Fruit fly (Drosophila melanogaster) whole organism, embryonic: ENCODE measurements around the gene His3.3A.

ENCODE experiments used
- Awh ChIP-seq: fragments of 200-800 bp; sonication (Bioruptor generic); IDR thresholded peaks from 2 replicates; pipeline ENCODE4, ENCODE4 v1.3.6; 2022; ENCODE audit warnings: missing biosample characterization, missing genetic modification characterization
- Bgb ChIP-seq: fragments of 200-800 bp; sonication (Bioruptor generic); IDR thresholded peaks from 2 replicates; pipeline ENCODE4 v1.3.6; 2022; ENCODE audit warnings: missing biosample characterization, missing genetic modification characterization; ENCODE audit not compliant: partially characterized antibody
- CG11504 ChIP-seq: fragments of 200-800 bp; sonication (Bioruptor generic); optimal IDR thresholded peaks from 3 replicates; lab custom pipeline; 2019; ENCODE audit warnings: missing biosample characterization, mild to moderate bottlenecking, missing genetic modification characterization, moderate library complexity
- CG12155 ChIP-seq: fragments of 200-800 bp; sonication (Bioruptor generic); optimal IDR thresholded peaks from 3 replicates; lab custom pipeline; 2016; ENCODE audit warnings: missing biosample characterization, missing genetic modification characterization
- CG12659 ChIP-seq: fragments of 200-800 bp; sonication (Bioruptor generic); optimal IDR thresholded peaks from 3 replicates; lab custom pipeline; 2017; ENCODE audit warnings: mild to moderate bottlenecking, missing biosample characterization, missing genetic modification reagents, missing genetic modification characterization
- CG12744 ChIP-seq: fragments of 200-800 bp; sonication (Bioruptor generic); optimal IDR thresholded peaks from 2 replicates; lab custom pipeline; 2016; ENCODE audit warnings: missing biosample characterization, missing genetic modification characterization
- CG12942 ChIP-seq: fragments of 200-800 bp; sonication (Bioruptor generic); optimal IDR thresholded peaks from 3 replicates; lab custom pipeline; 2016; ENCODE audit warnings: missing biosample characterization, missing genetic modification characterization
- CG13123 ChIP-seq: fragments of 200-800 bp; sonication (Bioruptor generic); optimal IDR thresholded peaks from 2 replicates; lab custom pipeline; 2016; ENCODE audit warnings: missing biosample characterization, missing genetic modification characterization
- CG14860 ChIP-seq: fragments of 200-800 bp; sonication (Bioruptor generic); IDR thresholded peaks from 3 replicates; pipeline ENCODE4 v1.3.6; 2022; ENCODE audit warnings: missing biosample characterization, missing genetic modification characterization; ENCODE audit not compliant: partially characterized antibody
- CG15514 ChIP-seq: fragments of 200-800 bp; sonication (Bioruptor generic); optimal IDR thresholded peaks from 3 replicates; lab custom pipeline; 2017; ENCODE audit warnings: missing biosample characterization, missing genetic modification characterization, mild to moderate bottlenecking, moderate library complexity, missing genetic modification reagents
- CG16813 ChIP-seq: fragments of 200-800 bp; sonication (Bioruptor generic); IDR thresholded peaks from 3 replicates; pipeline ENCODE4 v1.3.6; 2022; ENCODE audit warnings: missing biosample characterization, missing genetic modification characterization; ENCODE audit not compliant: partially characterized antibody
- CG16815 ChIP-seq: fragments of 200-800 bp; sonication (Bioruptor generic); optimal IDR thresholded peaks from 3 replicates; lab custom pipeline; 2017; ENCODE audit warnings: missing biosample characterization, mild to moderate bottlenecking, missing genetic modification characterization
- CG31441 ChIP-seq: fragments of 200-800 bp; sonication (Bioruptor generic); IDR thresholded peaks from 2 replicates; pipeline ENCODE4 v1.3.6; 2022; ENCODE audit warnings: missing biosample characterization, missing genetic modification characterization
- CG32532 ChIP-seq: fragments of 200-800 bp; sonication (Bioruptor generic); IDR thresholded peaks from 2 replicates; pipeline ENCODE4 v1.3.6; 2022; ENCODE audit warnings: missing biosample characterization, missing genetic modification characterization
- CG32767 ChIP-seq: fragments of 200-800 bp; sonication (Bioruptor generic); IDR thresholded peaks from 2 replicates; pipeline ENCODE4 v1.3.6; 2022; ENCODE audit warnings: missing biosample characterization, missing genetic modification characterization
- CG4282 ChIP-seq: fragments of 200-800 bp; sonication (Bioruptor generic); optimal IDR thresholded peaks from 2 replicates; lab custom pipeline; 2016; ENCODE audit warnings: missing biosample characterization, missing genetic modification characterization
- CG4328 ChIP-seq: fragments of 200-800 bp; sonication (Bioruptor generic); optimal IDR thresholded peaks from 3 replicates; lab custom pipeline; 2017; ENCODE audit warnings: missing biosample characterization, missing genetic modification reagents, missing genetic modification characterization
- CG4617 ChIP-seq: fragments of 200-800 bp; sonication (Bioruptor generic); optimal IDR thresholded peaks from 3 replicates; lab custom pipeline; 2016; ENCODE audit warnings: missing biosample characterization, missing genetic modification characterization, borderline replicate concordance
- CG5953 ChIP-seq: fragments of 200-800 bp; sonication (Bioruptor generic); IDR thresholded peaks from 2 replicates; pipeline ENCODE4 v1.3.6; 2022; ENCODE audit warnings: missing biosample characterization, missing genetic modification characterization
- CG6175 ChIP-seq: fragments of 200-800 bp; sonication (Bioruptor generic); IDR thresholded peaks from 3 replicates; pipeline ENCODE4 v1.3.6; 2022; ENCODE audit warnings: missing biosample characterization, missing genetic modification characterization
- CG6854 ChIP-seq: fragments of 200-800 bp; sonication (Bioruptor generic); optimal IDR thresholded peaks from 3 replicates; lab custom pipeline; 2017; ENCODE audit warnings: missing biosample characterization, mild to moderate bottlenecking, missing genetic modification characterization
- CG8089 ChIP-seq: fragments of 200-800 bp; sonication (Bioruptor generic); optimal IDR thresholded peaks from 3 replicates; lab custom pipeline; 2016; ENCODE audit warnings: missing biosample characterization, missing genetic modification characterization
- Dref ChIP-seq: fragments of 200-800 bp; sonication (Bioruptor generic); IDR thresholded peaks from 2 replicates; pipeline ENCODE4 v1.3.6; 2022; ENCODE audit warnings: missing biosample characterization, missing genetic modification characterization
- E2f2 ChIP-seq: fragments of 200-800 bp; sonication (Bioruptor generic); IDR thresholded peaks from 2 replicates; pipeline ENCODE4 v1.3.6; 2022; ENCODE audit warnings: missing biosample characterization, missing genetic modification characterization
- HHEX ChIP-seq: fragments of 200-800 bp; sonication (Bioruptor generic); optimal IDR thresholded peaks from 3 replicates; lab custom pipeline; 2017; ENCODE audit warnings: missing biosample characterization, mild to moderate bottlenecking, missing genetic modification characterization, missing genetic modification reagents
- HmgZ ChIP-seq: fragments of 200-800 bp; sonication (Bioruptor generic); optimal IDR thresholded peaks from 2 replicates; lab custom pipeline; 2018; ENCODE audit warnings: missing biosample characterization, mild to moderate bottlenecking, missing genetic modification characterization
- Hmr ChIP-seq: fragments of 200-800 bp; sonication (Bioruptor generic); optimal IDR thresholded peaks from 3 replicates; lab custom pipeline; 2017; ENCODE audit warnings: mild to moderate bottlenecking, missing biosample characterization, missing genetic modification reagents, missing genetic modification characterization
- Sin3A ChIP-seq: fragments of >200 bp; optimal IDR thresholded peaks from 2 replicates; lab custom pipeline; 2018
- TFAM ChIP-seq: fragments of 200-800 bp; sonication (Bioruptor generic); optimal IDR thresholded peaks from 2 replicates; lab custom pipeline; 2017; ENCODE audit warnings: missing biosample characterization, missing genetic modification characterization, inconsistent platforms
- amos ChIP-seq: fragments of 200-800 bp; sonication (Bioruptor generic); IDR thresholded peaks from 2 replicates; pipeline ENCODE4 v1.3.6; 2022; ENCODE audit warnings: missing biosample characterization, missing genetic modification characterization; ENCODE audit not compliant: partially characterized antibody
- bbx ChIP-seq: fragments of 200-800 bp; sonication (Bioruptor generic); IDR thresholded peaks from 2 replicates; pipeline ENCODE4 v1.3.6; 2022; ENCODE audit warnings: missing biosample characterization, missing genetic modification characterization; ENCODE audit not compliant: partially characterized antibody
- cad ChIP-seq: fragments of >200 bp; optimal IDR thresholded peaks from 2 replicates; lab custom pipeline; 2017; ENCODE audit warnings: missing biosample characterization, missing genetic modification characterization
- crp ChIP-seq, 2 experiments: fragments of 200-800 bp; sonication (Bioruptor generic); optimal IDR thresholded peaks; 2 replicates in 1 of 2; 3 replicates in 1 of 2; lab custom pipeline; 2017; ENCODE audit warnings: missing biosample characterization in 2 of 2, missing genetic modification characterization in 2 of 2, mild to moderate bottlenecking in 1 of 2, moderate library complexity in 1 of 2
- ems ChIP-seq: fragments of 200-800 bp; sonication (Bioruptor generic); optimal IDR thresholded peaks from 3 replicates; lab custom pipeline; 2016; ENCODE audit warnings: missing biosample characterization, missing genetic modification characterization
- gce ChIP-seq: fragments of 200-800 bp; sonication (Bioruptor generic); IDR thresholded peaks from 3 replicates; pipeline ENCODE4 v1.3.6; 2022; ENCODE audit warnings: missing biosample characterization, missing genetic modification characterization
- her ChIP-seq: fragments of 200-800 bp; sonication (Bioruptor generic); optimal IDR thresholded peaks from 2 replicates; lab custom pipeline; 2016; ENCODE audit warnings: missing biosample characterization, missing genetic modification characterization
- hkb ChIP-seq, 2 experiments: fragments of 200-800 bp in 1 of 2; fragments of >200 bp in 1 of 2; sonication (Bioruptor generic) in 1 of 2; IDR thresholded peaks in 1 of 2; optimal IDR thresholded peaks in 1 of 2; 2 replicates each; pipeline versions ENCODE4 v1.3.6 to Lab custom; 2017 to 2022; ENCODE audit warnings: missing biosample characterization in 1 of 2, missing genetic modification characterization in 1 of 2
- ind ChIP-seq: fragments of 200-800 bp; sonication (Bioruptor generic); optimal IDR thresholded peaks from 3 replicates; lab custom pipeline; 2016; ENCODE audit warnings: missing biosample characterization, missing genetic modification characterization
- nerfin-1 ChIP-seq: fragments of 200-800 bp; sonication (Bioruptor generic); optimal IDR thresholded peaks from 3 replicates; lab custom pipeline; 2019; ENCODE audit warnings: missing biosample characterization, mild to moderate bottlenecking, missing genetic modification characterization, moderate library complexity
- oc ChIP-seq: fragments of 200-800 bp; sonication (Bioruptor generic); optimal IDR thresholded peaks from 2 replicates; lab custom pipeline; 2018; ENCODE audit warnings: missing biosample characterization, mild to moderate bottlenecking, missing genetic modification characterization, moderate library complexity
- odd ChIP-seq: fragments of 200-800 bp; sonication (Bioruptor generic); optimal IDR thresholded peaks from 2 replicates; lab custom pipeline; 2017; ENCODE audit warnings: missing biosample characterization, mild to moderate bottlenecking, missing genetic modification characterization
- pfk ChIP-seq: fragments of 200-800 bp; sonication (Bioruptor generic); optimal IDR thresholded peaks from 2 replicates; lab custom pipeline; 2018; ENCODE audit warnings: missing biosample characterization, mild to moderate bottlenecking, missing genetic modification characterization, moderate library complexity
- ranshi ChIP-seq: fragments of 200-800 bp; sonication (Bioruptor generic); IDR thresholded peaks from 2 replicates; pipeline ENCODE4 v1.3.6; 2022; ENCODE audit warnings: missing biosample characterization, missing genetic modification characterization
- rib ChIP-seq: fragments of 200-800 bp; sonication (Bioruptor generic); IDR thresholded peaks from 2 replicates; pipeline ENCODE4 v1.3.6; 2022; ENCODE audit warnings: missing biosample characterization, missing genetic modification characterization
- salm ChIP-seq: fragments of 200-800 bp; sonication (Bioruptor generic); optimal IDR thresholded peaks from 2 replicates; lab custom pipeline; 2018; ENCODE audit warnings: missing biosample characterization, mild to moderate bottlenecking, missing genetic modification characterization
- sisA ChIP-seq: fragments of 200-800 bp; sonication (Bioruptor generic); IDR thresholded peaks from 2 replicates; pipeline ENCODE4 v1.3.6; 2022; ENCODE audit warnings: missing biosample characterization, missing genetic modification characterization
- wek ChIP-seq: fragments of 200-800 bp; sonication (Bioruptor generic); optimal IDR thresholded peaks from 3 replicates; lab custom pipeline; 2018; ENCODE audit warnings: missing biosample characterization, mild to moderate bottlenecking, missing genetic modification characterization, moderate library complexity
- zf30C ChIP-seq: fragments of 200-800 bp; sonication (Bioruptor generic); optimal IDR thresholded peaks from 3 replicates; lab custom pipeline; 2018; ENCODE audit warnings: missing biosample characterization, mild to moderate bottlenecking, missing genetic modification characterization
- zfh2 ChIP-seq: fragments of 200-800 bp; sonication (Bioruptor generic); optimal IDR thresholded peaks from 2 replicates; lab custom pipeline; 2016; ENCODE audit warnings: missing biosample characterization, missing genetic modification characterization

The His3.3A gene

DNA sequence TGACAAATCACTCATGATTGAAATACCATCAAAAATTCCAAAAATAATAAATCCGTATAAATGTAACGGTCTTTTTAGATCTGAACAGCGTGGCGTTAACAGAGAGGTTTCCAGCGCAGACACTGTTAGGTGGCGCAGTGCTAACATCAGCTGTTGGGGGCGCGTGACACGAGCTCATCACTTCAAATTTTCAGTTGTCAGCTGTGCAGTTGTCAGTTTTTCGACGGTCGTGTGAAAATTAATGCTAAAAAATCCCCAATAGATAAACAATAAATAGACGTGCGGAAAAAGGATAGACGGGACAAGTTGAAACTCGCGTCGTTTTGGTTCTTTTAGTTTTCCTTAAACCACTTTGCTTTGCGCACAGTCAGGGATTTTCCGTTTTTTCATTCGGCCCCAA, 41.4 kb downstream of the His3.3A start, which contains the start of gene CG4230 (continued):
- TF ChIP-seq amos (peak; percentile 92), ind (GFP tag; lab: Kevin White, UChicago) (no peak), CG12659 (GFP tag; lab: Kevin White, UChicago) (peak; percentile 26), CG12155 (GFP tag; lab: Kevin White, UChicago) (no peak), salm (tag; lab: Kevin White, UChicago) (no peak), CG4617 (GFP tag; lab: Kevin White, UChicago) (peak; percentile 39), CG15514 (GFP tag; lab: Kevin White, UChicago) (peak; percentile 47), CG12942 (GFP tag; lab: Kevin White, UChicago) (no peak), crp (GFP tag; optimal IDR thresholded peaks at IDR 0.05; lab: Kevin White, UChicago) (peak; percentile 87 to 99), Dref (GFP tag; lab: Robert Waterston, UW) (no peak), CG31441 (GFP tag; lab: Robert Waterston, UW) (no peak), rib (no peak)
- TF ChIP-seq, all 482 proteins: peak for 69

DNA sequence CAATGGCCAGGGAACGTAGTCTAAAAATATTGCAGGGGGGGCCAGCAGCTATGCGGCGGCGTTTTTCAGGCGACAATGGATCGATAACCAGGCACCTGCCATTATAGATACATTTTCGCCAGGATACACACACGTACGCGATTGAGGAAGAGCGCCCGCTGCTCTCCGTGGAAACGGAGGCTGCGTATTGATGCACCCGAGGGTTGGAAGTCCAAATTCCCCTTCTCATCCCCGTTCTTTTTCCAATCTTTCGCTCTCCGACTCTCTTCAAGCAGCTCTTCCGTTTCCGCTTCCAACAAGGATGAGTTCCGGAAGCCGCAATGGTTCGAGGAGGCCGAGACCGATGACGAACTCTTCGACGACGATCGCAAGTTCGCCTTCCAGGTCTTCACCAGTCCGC, 41.9 kb downstream of the His3.3A start:
- no peak for TF ChIP-seq ems (GFP tag; lab: Kevin White, UChicago)
- TF ChIP-seq CG8089: no peak
- TF ChIP-seq Bgb: 0 out of 2 replicates have a peak, but pooled peaks have one; percentile 6
- TF ChIP-seq CG32532 (GFP tag; lab: Robert Waterston, UW): peak; percentile 23; the same call in 1 of the 2 replicates
- no peak for TF ChIP-seq CG5953 (GFP tag; lab: Robert Waterston, UW)
- TF ChIP-seq zf30C (GFP tag; lab: Kevin White, UChicago): no peak
- peak; percentile 17; the same call in 1 of the 2 replicates for TF ChIP-seq ranshi
- no peak for TF ChIP-seq CG13123
- no peak for TF ChIP-seq HmgZ (tag; lab: Kevin White, UChicago)
- TF ChIP-seq HHEX: peak; percentile 58
- TF ChIP-seq odd: peak; percentile 66
- no peak for TF ChIP-seq hkb (optimal IDR thresholded peaks at IDR 0.05; lab: Kevin White, UChicago)
- TF ChIP-seq hkb (GFP tag; IDR thresholded peaks at IDR 0.05; lab: Robert Waterston, UW): no peak
- TF ChIP-seq CG11504 (tag; lab: Kevin White, UChicago): peak; percentile 12
- no peak for TF ChIP-seq oc (tag; lab: Kevin White, UChicago)
- TF ChIP-seq TFAM (GFP tag; lab: Kevin White, UChicago): no peak
- TF ChIP-seq bbx (GFP tag; lab: Robert Waterston, UW): 0 out of 2 replicates have a peak, but pooled peaks have one; percentile 13
- no peak for TF ChIP-seq gce (GFP tag; lab: Robert Waterston, UW)
- TF ChIP-seq CG16815 (GFP tag; lab: Kevin White, UChicago): no peak
- TF ChIP-seq Hmr (GFP tag; lab: Kevin White, UChicago): peak; percentile 55
- TF ChIP-seq wek (GFP tag; lab: Kevin White, UChicago): peak; percentile 58
- TF ChIP-seq cad (GFP tag; lab: Kevin White, UChicago): no peak
- no peak for TF ChIP-seq CG4282 (GFP tag; lab: Kevin White, UChicago)
- TF ChIP-seq her (GFP tag; lab: Kevin White, UChicago): peak; percentile 16
- no peak for TF ChIP-seq Sin3A
- TF ChIP-seq CG6175 (GFP tag; lab: Robert Waterston, UW): no peak
- TF ChIP-seq zfh2 (GFP tag; lab: Kevin White, UChicago): no peak
- TF ChIP-seq CG32767 (GFP tag; lab: Robert Waterston, UW): peak; percentile 89
- 0 out of 2 replicates have a peak, but pooled peaks have one; percentile 18 for TF ChIP-seq sisA (GFP tag; lab: Robert Waterston, UW)
- peak; percentile 53 for TF ChIP-seq nerfin-1 (tag; lab: Kevin White, UChicago)
- no peak for TF ChIP-seq E2f2 (GFP tag; lab: Robert Waterston, UW)
- no peak for TF ChIP-seq CG12744 (GFP tag; lab: Kevin White, UChicago)
- peak; percentile 81 for TF ChIP-seq CG6854 (GFP tag; lab: Kevin White, UChicago)
- TF ChIP-seq CG14860 (GFP tag; lab: Robert Waterston, UW): no peak
- peak; percentile 73 for TF ChIP-seq pfk (GFP tag; lab: Kevin White, UChicago)
- TF ChIP-seq CG16813 (GFP tag; lab: Robert Waterston, UW): no peak
- TF ChIP-seq CG4328 (GFP tag; lab: Kevin White, UChicago): peak; percentile 70
- peak; percentile 23; the same call in 1 of the 2 replicates for TF ChIP-seq Awh (GFP tag; lab: Robert Waterston, UW)
